Fruit fly (Drosophila melanogaster): ENCODE results near the gene Gr64c.
A peak's percentile ranks its signal among the peaks of the same experiment; 100 is the strongest.

The Gr64c gene

dm6 chr3L:4040247-4040925 lies 12.0 kb downstream of the Gr64c start, which contains the start of the genes CG11593 and Rcd5 (continued):
- TF ChIP-seq croc (GFP tag; conservative IDR thresholded peaks at IDR 0.05) (peak; percentile 78), chm (GFP tag; IDR thresholded peaks at IDR 0.05) (no peak), wdn (GFP tag; IDR thresholded peaks at IDR 0.05) (peak; percentile 81), bcd (GFP tag; optimal IDR thresholded peaks at IDR 0.05) (peak; percentile 86), luna (GFP tag; optimal IDR thresholded peaks at IDR 0.05) (no peak), CG9609 (GFP tag; optimal IDR thresholded peaks at IDR 0.05) (peak; percentile 48), Kr (GFP tag; optimal IDR thresholded peaks at IDR 0.05) (no peak), grau (tag; optimal IDR thresholded peaks at IDR 0.05) (peak; percentile 71), CG12391 (tag; optimal IDR thresholded peaks at IDR 0.05) (no peak), twi (tag; optimal IDR thresholded peaks at IDR 0.05) (no peak), CG11696 (GFP tag; IDR thresholded peaks at IDR 0.05) (no peak), CG11093 (GFP tag; IDR thresholded peaks at IDR 0.05) (peak; percentile 78; the same call in 2 of the 3 replicates), Ets65A (GFP tag) (peak; percentile 51), ATbp (GFP tag; optimal IDR thresholded peaks at IDR 0.05) (no peak), CG3407 (GFP tag; optimal IDR thresholded peaks at IDR 0.05) (peak; percentile 59), CG17328 (GFP tag; IDR thresholded peaks at IDR 0.05) (peak; percentile 45; the same call in 1 of the 2 replicates), Dp (GFP tag; optimal IDR thresholded peaks at IDR 0.05) (peak; percentile 39), Bteb2 (GFP tag; optimal IDR thresholded peaks at IDR 0.05) (peak; percentile 17), Mes4 (GFP tag; optimal IDR thresholded peaks at IDR 0.05) (no peak), Dll (GFP tag; IDR thresholded peaks at IDR 0.05; ENCODE audit: partially characterized antibody) (no peak), tx (GFP tag; optimal IDR thresholded peaks at IDR 0.05) (no peak), CG12299 (tag; optimal IDR thresholded peaks at IDR 0.05) (no peak), Max (GFP tag; optimal IDR thresholded peaks at IDR 0.05) (peak; percentile 67), CG33557 (GFP tag; optimal IDR thresholded peaks at IDR 0.05) (no peak), bigmax (GFP tag; optimal IDR thresholded peaks at IDR 0.05) (no peak), CG12104 (GFP tag; optimal IDR thresholded peaks at IDR 0.05) (peak; percentile 20), B-H1 (GFP tag; IDR thresholded peaks at IDR 0.05) (peak; percentile 65), cato (GFP tag; optimal IDR thresholded peaks at IDR 0.05; ENCODE audit: borderline replicate concordance) (peak; percentile 33), CG17359 (tag; optimal IDR thresholded peaks at IDR 0.05) (no peak), slbo (GFP tag; IDR thresholded peaks at IDR 0.05) (peak; percentile 94), Taf1 (GFP tag; IDR thresholded peaks at IDR 0.05) (peak; percentile 69), Sry-δ (GFP tag; optimal IDR thresholded peaks at IDR 0.05) (no peak), toy (GFP tag; IDR thresholded peaks at IDR 0.05) (peak; percentile 60; the same call in 1 of the 2 replicates), ci (GFP tag; IDR thresholded peaks at IDR 0.05) (peak; percentile 79; the same call in 2 of the 3 replicates), Side (GFP tag; optimal IDR thresholded peaks at IDR 0.05) (no peak), Dfd (GFP tag; optimal IDR thresholded peaks at IDR 0.05) (peak in 1 of 2 experiments; percentile 27), Deaf1 (tag; optimal IDR thresholded peaks at IDR 0.05) (no peak), B-H2 (GFP tag; optimal IDR thresholded peaks at IDR 0.05) (no peak), stwl (tag; optimal IDR thresholded peaks at IDR 0.05) (peak; percentile 79), CG8089 (GFP tag; optimal IDR thresholded peaks at IDR 0.05) (no peak), CG8290 (GFP tag; optimal IDR thresholded peaks at IDR 0.05) (peak; percentile 59), CG8290 (tag; optimal IDR thresholded peaks at IDR 0.05) (no peak), CG13424 (tag; optimal IDR thresholded peaks at IDR 0.05) (peak; percentile 69), prd (optimal IDR thresholded peaks at IDR 0.05) (no peak), prd (GFP tag; IDR thresholded peaks at IDR 0.05) (peak; percentile 92), Dref (GFP tag; IDR thresholded peaks at IDR 0.05) (0 out of 2 replicates have a peak, but pooled peaks have one; percentile 31), Hmx (GFP tag; optimal IDR thresholded peaks at IDR 0.05) (no peak), sob (GFP tag; IDR thresholded peaks at IDR 0.05) (peak; percentile 86), CG1603 (tag; optimal IDR thresholded peaks at IDR 0.05) (no peak), CG12769 (tag; optimal IDR thresholded peaks at IDR 0.05) (no peak), Hr51 (GFP tag; optimal IDR thresholded peaks at IDR 0.05) (peak in 1 of 2 experiments; percentile 39)

Data from whole organism, embryonic.